Worm (Caenorhabditis elegans): Measurements from ENCODE around the gene oac-7.

- no peak for TF ChIP-seq nhr-237 (tag; optimal IDR thresholded peaks at IDR 0.05)
- peak; percentile 12 for TF ChIP-seq pqm-1 (tag; optimal IDR thresholded peaks at IDR 0.05)
- TF ChIP-seq ztf-11 (tag; optimal IDR thresholded peaks at IDR 0.05): no peak
- no peak for TF ChIP-seq tbx-2 (tag; optimal IDR thresholded peaks at IDR 0.05)
- TF ChIP-seq egl-27 (tag; optimal IDR thresholded peaks at IDR 0.05): no peak
- no peak for TF ChIP-seq R02D3.7 (tag; optimal IDR thresholded peaks at IDR 0.05)
- no peak for TF ChIP-seq lin-15B (tag; optimal IDR thresholded peaks at IDR 0.05)
- TF ChIP-seq nhr-77 (tag; optimal IDR thresholded peaks at IDR 0.05): no peak
- no peak for TF ChIP-seq nfya-1 (tag; optimal IDR thresholded peaks at IDR 0.05; ENCODE audit: insufficient read depth)
These were observed 17.2 kb upstream of the oac-7 start, which contains the start of gene oac-5 for ce11 chrV:16292409-16292808.
